Worm (Caenorhabditis elegans) whole organism, L3 larva: ENCODE results near the gene dcr-1.

ENCODE experiments used
- ceh-82 ChIP-seq: fragments of 150-350 bp; optimal IDR thresholded peaks from 2 replicates; lab custom pipeline; 2014; ENCODE audit warnings: missing biosample characterization, missing genetic modification characterization
- jun-1 ChIP-seq: fragments of 150-350 bp; optimal IDR thresholded peaks from 2 replicates; lab custom pipeline; 2014; ENCODE audit warnings: missing biosample characterization, missing genetic modification reagents, missing genetic modification characterization
- lin-15B ChIP-seq: fragments of 150-350 bp; optimal IDR thresholded peaks from 2 replicates; lab custom pipeline; 2014; ENCODE audit warnings: missing biosample characterization, missing genetic modification characterization
- nhr-76 ChIP-seq: fragments of 150-350 bp; sonication (generic microtip); optimal IDR thresholded peaks from 5 replicates; lab custom pipeline; 2014; ENCODE audit warnings: missing biosample characterization, missing genetic modification characterization
- unc-62 ChIP-seq: fragments of 150-350 bp; sonication (generic microtip); optimal IDR thresholded peaks from 4 replicates; lab custom pipeline; 2014; ENCODE audit warnings: missing biosample characterization, missing genetic modification reagents, missing genetic modification characterization

DNA sequence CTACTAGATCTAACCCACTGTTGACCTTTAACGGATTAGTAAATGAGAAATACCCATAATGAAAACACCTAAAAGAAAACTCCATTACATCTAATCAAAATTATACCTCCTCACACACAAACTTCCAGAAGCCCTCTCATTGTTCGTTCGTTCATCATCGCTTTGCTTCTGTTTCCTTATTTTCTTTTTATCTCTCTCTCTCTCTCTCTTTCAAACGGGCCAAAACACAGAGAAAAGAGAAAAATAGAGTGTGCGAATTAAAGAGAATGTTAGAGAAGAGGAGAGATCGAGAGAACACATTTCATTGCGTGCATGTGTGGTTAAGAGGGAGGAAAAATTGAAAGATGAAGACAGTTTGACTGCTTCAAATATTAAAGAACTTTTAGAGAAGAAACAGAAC is 44.2 kb upstream of the dcr-1 start:
- TF ChIP-seq jun-1 (tag; lab: Kevin White, UChicago), result peak; percentile 50
- peak; percentile 37 for TF ChIP-seq lin-15B
- TF ChIP-seq unc-62 (GFP tag; lab: Kevin White, UChicago), result no peak
- no peak for TF ChIP-seq nhr-76 (tag; lab: Kevin White, UChicago)
- TF ChIP-seq ceh-82 (tag; lab: Kevin White, UChicago), result no peak
